Fruit fly (Drosophila melanogaster): ENCODE data around the gene CG5921.
A peak's percentile ranks its signal among the peaks of the same experiment; 100 is the strongest.

Gene CG5921

dm6 chrX:6062160-6062559, 11.5 kb downstream of the CG5921 start:
- TF ChIP-seq Abd-B (GFP tag; optimal IDR thresholded peaks at IDR 0.05) (no peak), Rel (GFP tag; optimal IDR thresholded peaks at IDR 0.05) (no peak), Rel (tag; optimal IDR thresholded peaks at IDR 0.05) (peak; percentile 100), ey (GFP tag; optimal IDR thresholded peaks at IDR 0.05) (no peak), br (GFP tag; optimal IDR thresholded peaks at IDR 0.05) (no peak), h (GFP tag; optimal IDR thresholded peaks at IDR 0.05) (peak; percentile 38), sage (GFP tag; optimal IDR thresholded peaks at IDR 0.05) (no peak), CrebA (GFP tag; optimal IDR thresholded peaks at IDR 0.05; ENCODE audit: borderline replicate concordance) (no peak), dsf (GFP tag; optimal IDR thresholded peaks at IDR 0.05; ENCODE audit: borderline replicate concordance) (no peak)

- TF ChIP-seq psq (GFP tag; optimal IDR thresholded peaks at IDR 0.05) (no peak), h (GFP tag; optimal IDR thresholded peaks at IDR 0.05) (no peak)
These were observed 13.9 kb downstream of the CG5921 start for dm6 chrX:6064508-6064907.

- TF ChIP-seq dsf (GFP tag; optimal IDR thresholded peaks at IDR 0.05; ENCODE audit: borderline replicate concordance) (no peak), h (GFP tag; optimal IDR thresholded peaks at IDR 0.05) (no peak), Rel (GFP tag; optimal IDR thresholded peaks at IDR 0.05) (no peak), Rel (tag; optimal IDR thresholded peaks at IDR 0.05) (no peak), Sp1 (GFP tag; optimal IDR thresholded peaks at IDR 0.05) (no peak), Vsx2 (GFP tag; optimal IDR thresholded peaks at IDR 0.05; ENCODE audit: partially characterized antibody) (no peak), N (GFP tag; optimal IDR thresholded peaks at IDR 0.05) (no peak)
These were observed 15.7 kb downstream of the CG5921 start, which contains the start of gene CG43115 for dm6 chrX:6066316-6066715. Gene CG43115 (minus strand): TSS chrX:6066416.

dm6 chrX:6067281-6068008, 16.8 kb downstream of the CG5921 start, which contains the start of gene CG5928:
Gene CG5928 (plus strand): TSS chrX:6067958.
- no peak for TF ChIP-seq jim (GFP tag; optimal IDR thresholded peaks at IDR 0.05)
- no peak for TF ChIP-seq tai (GFP tag; optimal IDR thresholded peaks at IDR 0.05)
- TF ChIP-seq CG9705 (GFP tag; optimal IDR thresholded peaks at IDR 0.05), result no peak
- TF ChIP-seq Hr78 (GFP tag; optimal IDR thresholded peaks at IDR 0.05), result no peak
- no peak for TF ChIP-seq fru (GFP tag; optimal IDR thresholded peaks at IDR 0.05)
- TF ChIP-seq usp (GFP tag; optimal IDR thresholded peaks at IDR 0.05), result no peak
- no peak for TF ChIP-seq br (GFP tag; optimal IDR thresholded peaks at IDR 0.05)
- TF ChIP-seq h (GFP tag; optimal IDR thresholded peaks at IDR 0.05), result no peak
- no peak for TF ChIP-seq Sp1 (GFP tag; optimal IDR thresholded peaks at IDR 0.05)

- TF ChIP-seq Abd-B (GFP tag; optimal IDR thresholded peaks at IDR 0.05) (no peak), Vsx2 (GFP tag; optimal IDR thresholded peaks at IDR 0.05; ENCODE audit: partially characterized antibody) (no peak), usp (GFP tag; optimal IDR thresholded peaks at IDR 0.05) (no peak), CrebA (GFP tag; optimal IDR thresholded peaks at IDR 0.05; ENCODE audit: borderline replicate concordance) (no peak), jim (GFP tag; optimal IDR thresholded peaks at IDR 0.05) (no peak), Jra (GFP tag; optimal IDR thresholded peaks at IDR 0.05) (no peak), Sp1 (GFP tag; optimal IDR thresholded peaks at IDR 0.05) (no peak), ey (GFP tag; optimal IDR thresholded peaks at IDR 0.05) (no peak), lola (GFP tag; optimal IDR thresholded peaks at IDR 0.05) (no peak), psq (GFP tag; optimal IDR thresholded peaks at IDR 0.05) (no peak), Dfd (GFP tag; optimal IDR thresholded peaks at IDR 0.05) (no peak), Hr78 (GFP tag; optimal IDR thresholded peaks at IDR 0.05) (no peak), GATAd (GFP tag; optimal IDR thresholded peaks at IDR 0.05) (no peak), brk (GFP tag; optimal IDR thresholded peaks at IDR 0.05) (no peak), Hr83 (GFP tag; optimal IDR thresholded peaks at IDR 0.05; ENCODE audit: poor library complexity, severe bottlenecking) (no peak), dsf (GFP tag; optimal IDR thresholded peaks at IDR 0.05; ENCODE audit: borderline replicate concordance) (no peak), CG32264 (GFP tag; optimal IDR thresholded peaks at IDR 0.05) (no peak), h (GFP tag; optimal IDR thresholded peaks at IDR 0.05) (no peak), foxo (GFP tag; optimal IDR thresholded peaks at IDR 0.05) (no peak), N (GFP tag; optimal IDR thresholded peaks at IDR 0.05) (no peak)
These were observed 18.1 kb downstream of the CG5921 start for dm6 chrX:6068714-6069113.

dm6 chrX:6074845-6075244, 24.2 kb downstream of the CG5921 start, which contains the start of gene Tsp5D:
Gene Tsp5D (minus strand): TSS chrX:6074857.
- TF ChIP-seq fru (GFP tag; optimal IDR thresholded peaks at IDR 0.05), result peak; percentile 26
- TF ChIP-seq brk (GFP tag; optimal IDR thresholded peaks at IDR 0.05), result no peak
- TF ChIP-seq sage (GFP tag; optimal IDR thresholded peaks at IDR 0.05), result no peak
- no peak for TF ChIP-seq Myc (optimal IDR thresholded peaks at IDR 0.05)
- no peak for TF ChIP-seq N (GFP tag; optimal IDR thresholded peaks at IDR 0.05)
- TF ChIP-seq woc (GFP tag; optimal IDR thresholded peaks at IDR 0.05), result no peak
- no peak for TF ChIP-seq Abd-B (GFP tag; optimal IDR thresholded peaks at IDR 0.05)
- peak; percentile 56 for TF ChIP-seq sv (GFP tag; optimal IDR thresholded peaks at IDR 0.05)
- TF ChIP-seq h (GFP tag; optimal IDR thresholded peaks at IDR 0.05), result peak; percentile 38
- no peak for TF ChIP-seq Rel (GFP tag; optimal IDR thresholded peaks at IDR 0.05)
- TF ChIP-seq Rel (tag; optimal IDR thresholded peaks at IDR 0.05), result no peak
- no peak for TF ChIP-seq dmrt93B (GFP tag; optimal IDR thresholded peaks at IDR 0.05)
- no peak for TF ChIP-seq Dfd (GFP tag; optimal IDR thresholded peaks at IDR 0.05)
- TF ChIP-seq dsf (GFP tag; optimal IDR thresholded peaks at IDR 0.05; ENCODE audit: borderline replicate concordance), result no peak
- peak in 1 of 2 experiments; percentile 19 for TF ChIP-seq foxo (GFP tag; optimal IDR thresholded peaks at IDR 0.05)
- TF ChIP-seq Mio (GFP tag; optimal IDR thresholded peaks at IDR 0.05), result no peak
- no peak for TF ChIP-seq dl (GFP tag; optimal IDR thresholded peaks at IDR 0.05; ENCODE audit: insufficient read depth in 1 of 2, partially characterized antibody in 2 of 2)
- TF ChIP-seq Dif (GFP tag; optimal IDR thresholded peaks at IDR 0.05; ENCODE audit: partially characterized antibody), result no peak
- peak; percentile 11 for TF ChIP-seq psq (GFP tag; optimal IDR thresholded peaks at IDR 0.05)
- TF ChIP-seq Hnf4 (GFP tag; optimal IDR thresholded peaks at IDR 0.05), result no peak
- TF ChIP-seq CG9705 (GFP tag; optimal IDR thresholded peaks at IDR 0.05), result no peak
- TF ChIP-seq HLH106 (tag; optimal IDR thresholded peaks at IDR 0.05), result peak; percentile 46

Data from whole organism, wandering third instar larva.